Fruit fly (Drosophila melanogaster): ENCODE data around the gene CG13293.
A peak's percentile ranks its signal among the peaks of the same experiment; 100 is the strongest.

dm6 chr3L:6033008-6033407 is 49.7 kb upstream of the CG13293 start:
- TF ChIP-seq toe (GFP tag; optimal IDR thresholded peaks at IDR 0.05) (no peak), cnc (optimal IDR thresholded peaks at IDR 0.05) (no peak), Hr96 (GFP tag; optimal IDR thresholded peaks at IDR 0.05) (no peak), kay (GFP tag; ENCODE audit: borderline replicate concordance) (peak; percentile 25), CG5204 (GFP tag; optimal IDR thresholded peaks at IDR 0.05) (no peak), CG14711 (tag; optimal IDR thresholded peaks at IDR 0.05) (no peak), CG7101 (tag; optimal IDR thresholded peaks at IDR 0.05) (no peak), tj (GFP tag; optimal IDR thresholded peaks at IDR 0.05) (no peak)
